Worm (Caenorhabditis elegans) whole organism, early embryonic: Measurements from ENCODE around the gene C05G5.7.

Source experiments
- B0310.2 ChIP-seq: sonication (generic microtip); optimal IDR thresholded peaks from 2 replicates; lab custom pipeline; 2016; ENCODE audit warnings: mild to moderate bottlenecking, missing genetic modification characterization, missing compliant biosample characterization
- F13C5.2 ChIP-seq: sonication (generic microtip); optimal IDR thresholded peaks from 2 replicates; lab custom pipeline; 2017; ENCODE audit warnings: mild to moderate bottlenecking, missing genetic modification characterization, inconsistent platforms, missing compliant biosample characterization
- aly-1 ChIP-seq: sonication (generic microtip); optimal IDR thresholded peaks from 2 replicates; lab custom pipeline; 2016; ENCODE audit warnings: missing genetic modification characterization, missing compliant biosample characterization
- ama-1 ChIP-seq: fragments of 150-350 bp; optimal IDR thresholded peaks from 2 replicates; lab custom pipeline; 2014
- ceh-13 ChIP-seq: fragments of 200-800 bp; sonication (Bioruptor generic); optimal IDR thresholded peaks from 2 replicates; lab custom pipeline; 2018; ENCODE audit warnings: mild to moderate bottlenecking, missing genetic modification characterization, missing compliant biosample characterization
- ceh-36 ChIP-seq: sonication (generic microtip); optimal IDR thresholded peaks from 2 replicates; lab custom pipeline; 2016; ENCODE audit warnings: missing genetic modification characterization, inconsistent platforms, missing compliant biosample characterization
- ets-7 ChIP-seq: sonication (generic microtip); optimal IDR thresholded peaks from 2 replicates; lab custom pipeline; 2016; ENCODE audit warnings: missing genotype, missing genetic modification characterization, missing compliant biosample characterization
- flt-1 ChIP-seq: fragments of 200-800 bp; sonication (Bioruptor generic); IDR thresholded peaks from 2 replicates; pipeline ENCODE4 v1.3.6; 2022; ENCODE audit warnings: missing genetic modification characterization, missing compliant biosample characterization
- hmbx-1 ChIP-seq: sonication (generic microtip); optimal IDR thresholded peaks from 2 replicates; lab custom pipeline; 2016; ENCODE audit warnings: mild to moderate bottlenecking, missing genetic modification characterization, missing compliant biosample characterization
- hmg-4 ChIP-seq: fragments of 200-800 bp; sonication (Bioruptor generic); optimal IDR thresholded peaks from 2 replicates; lab custom pipeline; 2018; ENCODE audit warnings: mild to moderate bottlenecking, missing genetic modification characterization, missing compliant biosample characterization
- hnd-1 ChIP-seq: sonication (generic microtip); optimal IDR thresholded peaks from 2 replicates; lab custom pipeline; 2016; ENCODE audit warnings: missing genetic modification characterization, missing compliant biosample characterization
- pes-1 ChIP-seq: fragments of 200-800 bp; sonication (Bioruptor generic); IDR thresholded peaks from 2 replicates; pipeline ENCODE4 v1.3.6; 2022; ENCODE audit warnings: missing genetic modification reagents, missing genetic modification characterization, missing compliant biosample characterization
- scrt-1 ChIP-seq: fragments of 200-800 bp; sonication (Bioruptor generic); IDR thresholded peaks from 2 replicates; pipeline ENCODE4 v1.3.6; 2022; ENCODE audit warnings: missing genetic modification characterization, missing compliant biosample characterization
- sea-1 ChIP-seq: fragments of 200-800 bp; sonication (Bioruptor generic); conservative IDR thresholded peaks from 2 replicates; pipeline ENCODE4 v1.3.6; 2022; ENCODE audit warnings: missing genetic modification characterization, missing compliant biosample characterization
- tbx-11 ChIP-seq: fragments of 200-800 bp; sonication (Bioruptor generic); IDR thresholded peaks from 2 replicates; pipeline ENCODE4 v1.3.6; 2022; ENCODE audit warnings: missing genetic modification characterization, missing compliant biosample characterization
- tbx-37 ChIP-seq: fragments of 200-800 bp; sonication (Bioruptor generic); conservative IDR thresholded peaks from 2 replicates; pipeline ENCODE4 v1.3.6; 2022; ENCODE audit warnings: missing genetic modification reagents, missing genetic modification characterization, missing compliant biosample characterization
- tra-4 ChIP-seq: sonication (generic microtip); optimal IDR thresholded peaks from 2 replicates; lab custom pipeline; 2017; ENCODE audit warnings: missing genetic modification characterization, missing compliant biosample characterization

Gene C05G5.7

ce11 chrX:14739466-14739865 is 4.1 kb downstream of the C05G5.7 start:
- TF ChIP-seq ets-7 (tag; lab: Kevin White, UChicago): no peak
- no peak for TF ChIP-seq aly-1 (tag; lab: Kevin White, UChicago)
- TF ChIP-seq ama-1 (lab: Kevin White, UChicago): no peak
- no peak for TF ChIP-seq sea-1 (GFP tag; lab: Robert Waterston, UW)
- TF ChIP-seq flt-1 (GFP tag; lab: Robert Waterston, UW): no peak

ce11 chrX:14737623-14738022 is 6.0 kb downstream of the C05G5.7 start:
- TF ChIP-seq sea-1 (GFP tag; lab: Robert Waterston, UW) (no peak), ama-1 (lab: Kevin White, UChicago) (no peak), tbx-37 (no peak), hmg-4 (no peak), ets-7 (tag; lab: Kevin White, UChicago) (no peak), aly-1 (tag; lab: Kevin White, UChicago) (no peak), hmbx-1 (tag; lab: Kevin White, UChicago) (no peak), F13C5.2 (tag; lab: Kevin White, UChicago) (no peak), tbx-11 (GFP tag; lab: Robert Waterston, UW) (no peak), B0310.2 (no peak), ceh-13 (GFP tag; lab: Kevin White, UChicago) (no peak), tra-4 (tag; lab: Kevin White, UChicago) (no peak), hnd-1 (tag; lab: Kevin White, UChicago) (no peak), pes-1 (no peak), ceh-36 (tag; lab: Kevin White, UChicago) (no peak), flt-1 (GFP tag; lab: Robert Waterston, UW) (no peak)

DNA sequence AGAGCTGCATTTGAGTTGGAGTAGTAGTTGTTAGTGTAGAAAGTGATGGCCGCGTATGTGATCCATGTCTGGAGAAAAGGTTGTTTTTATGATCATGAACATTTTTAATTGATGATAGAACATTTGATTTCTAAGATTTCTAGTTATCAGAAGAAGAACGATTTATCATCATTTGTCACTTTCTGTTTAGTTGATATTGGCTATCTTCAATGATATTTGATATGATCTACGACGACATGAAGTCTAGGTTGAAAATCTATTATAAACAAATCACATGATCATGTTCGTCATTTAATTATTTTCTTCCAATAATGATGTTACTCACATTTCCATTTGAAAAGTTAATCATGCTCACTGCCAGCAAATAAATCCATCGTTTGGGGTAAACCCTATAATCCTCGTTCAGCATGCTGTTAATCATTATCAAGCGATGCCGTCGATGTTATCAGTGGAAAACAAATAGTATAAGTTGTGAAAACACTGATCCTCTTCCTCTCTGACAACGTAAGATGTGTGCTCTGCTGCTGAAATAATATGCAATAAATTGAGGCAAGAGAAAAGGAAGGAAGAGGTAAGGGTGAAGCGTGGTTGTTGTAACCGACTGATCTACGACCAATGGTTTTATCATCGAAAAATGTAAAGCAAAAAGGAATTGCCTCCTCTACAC is 6.5 kb downstream of the C05G5.7 start:
- no peak for TF ChIP-seq tbx-11 (GFP tag; lab: Robert Waterston, UW)
- no peak for TF ChIP-seq ets-7 (tag; lab: Kevin White, UChicago)
- no peak for TF ChIP-seq hnd-1 (tag; lab: Kevin White, UChicago)
- no peak for TF ChIP-seq tra-4 (tag; lab: Kevin White, UChicago)
- TF ChIP-seq hmbx-1 (tag; lab: Kevin White, UChicago): no peak

DNA sequence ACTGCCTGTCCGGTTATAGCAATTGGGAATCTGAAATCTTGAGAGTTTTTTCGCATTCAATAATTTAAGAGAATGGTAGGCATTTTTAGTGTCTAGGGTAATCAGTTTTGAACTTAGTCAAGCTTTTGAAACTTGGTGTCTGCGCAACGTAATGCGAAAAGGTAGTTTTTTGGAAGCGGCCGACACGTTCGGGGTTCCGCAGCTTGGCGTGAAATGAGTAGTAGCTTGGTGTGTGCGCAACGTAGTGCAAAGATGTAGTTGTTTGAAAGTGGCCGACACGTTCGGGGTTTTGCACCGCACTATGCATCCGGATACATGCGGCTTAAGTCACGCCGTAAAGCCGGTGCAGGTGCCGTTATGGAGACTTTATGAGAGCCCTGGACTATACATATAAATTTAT is 7.4 kb downstream of the C05G5.7 start:
- TF ChIP-seq ets-7 (tag; lab: Kevin White, UChicago) (no peak), pes-1 (no peak), tbx-11 (GFP tag; lab: Robert Waterston, UW) (no peak), flt-1 (GFP tag; lab: Robert Waterston, UW) (no peak), hmbx-1 (tag; lab: Kevin White, UChicago) (no peak), tra-4 (tag; lab: Kevin White, UChicago) (no peak), scrt-1 (GFP tag; lab: Robert Waterston, UW) (no peak), ceh-13 (GFP tag; lab: Kevin White, UChicago) (no peak)

DNA sequence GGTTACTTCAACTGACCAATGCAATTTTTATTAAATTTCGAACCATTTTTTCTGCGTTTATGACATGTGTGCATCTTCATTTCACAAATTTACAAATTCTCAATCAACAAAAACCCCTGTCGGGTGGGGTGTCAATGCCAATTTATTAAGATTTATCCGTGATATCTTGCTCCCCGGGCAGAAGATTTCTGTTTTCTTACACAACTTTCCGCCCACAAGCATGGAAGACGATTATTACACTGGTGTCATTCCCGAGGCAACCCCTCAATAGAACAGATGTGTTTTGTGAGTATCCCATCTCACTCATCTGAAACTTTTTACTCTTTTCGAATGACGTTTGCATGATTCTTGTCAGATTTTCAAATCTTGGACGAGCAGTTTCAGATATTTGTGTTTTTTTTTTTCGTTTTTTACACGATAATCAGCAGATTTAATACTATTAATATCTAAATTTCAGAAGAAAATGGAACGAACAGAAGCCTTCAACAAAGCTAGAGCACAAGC is 11.7 kb downstream of the C05G5.7 start, which contains the start of gene F33C8.4:
TSS of gene F33C8.4 (plus strand) at position 454 of the 504 bp plus-strand sequence.
- TF ChIP-seq aly-1 (tag; lab: Kevin White, UChicago) (no peak), ama-1 (lab: Kevin White, UChicago) (no peak), hmbx-1 (tag; lab: Kevin White, UChicago) (no peak), sea-1 (GFP tag; lab: Robert Waterston, UW) (no peak), ets-7 (tag; lab: Kevin White, UChicago) (no peak), ceh-36 (tag; lab: Kevin White, UChicago) (no peak), B0310.2 (no peak)

DNA sequence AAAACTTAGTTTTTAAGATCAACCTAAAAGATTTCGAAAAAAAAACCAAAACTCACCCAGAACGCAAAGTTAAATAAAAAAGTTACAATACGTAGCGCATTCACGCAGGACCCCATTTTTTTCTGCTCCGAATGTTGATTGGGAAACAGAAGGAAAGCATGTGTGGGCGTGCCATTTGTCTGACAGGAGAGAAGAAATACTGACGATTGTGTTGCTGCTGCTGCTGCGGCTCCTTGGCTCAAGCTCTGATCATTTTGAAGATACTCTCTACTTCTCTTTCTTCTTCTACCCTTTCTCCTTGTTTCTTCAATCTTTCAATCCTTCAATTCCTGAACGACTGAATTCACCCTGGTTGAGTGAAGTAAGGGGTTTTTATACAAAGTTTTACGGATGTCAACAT is 14.3 kb downstream of the C05G5.7 start, which contains the start of gene tsp-8:
TSS of gene tsp-8 (minus strand) at position 185 of the 400 bp plus-strand sequence.
- TF ChIP-seq F13C5.2 (tag; lab: Kevin White, UChicago): no peak
- TF ChIP-seq B0310.2: no peak
- TF ChIP-seq hmg-4: no peak
- TF ChIP-seq ceh-13 (GFP tag; lab: Kevin White, UChicago): no peak
- TF ChIP-seq aly-1 (tag; lab: Kevin White, UChicago): no peak
- TF ChIP-seq tra-4 (tag; lab: Kevin White, UChicago): no peak
- no peak for TF ChIP-seq hnd-1 (tag; lab: Kevin White, UChicago)
- no peak for TF ChIP-seq ceh-36 (tag; lab: Kevin White, UChicago)
- TF ChIP-seq pes-1: no peak
- TF ChIP-seq tbx-11 (GFP tag; lab: Robert Waterston, UW): no peak
- no peak for TF ChIP-seq ama-1 (lab: Kevin White, UChicago)
- no peak for TF ChIP-seq flt-1 (GFP tag; lab: Robert Waterston, UW)
- no peak for TF ChIP-seq hmbx-1 (tag; lab: Kevin White, UChicago)
- no peak for TF ChIP-seq tbx-37
- TF ChIP-seq ets-7 (tag; lab: Kevin White, UChicago): no peak

- TF ChIP-seq hmbx-1 (tag; lab: Kevin White, UChicago): no peak
- no peak for TF ChIP-seq hmg-4
- no peak for TF ChIP-seq B0310.2
- no peak for TF ChIP-seq ceh-13 (GFP tag; lab: Kevin White, UChicago)
- TF ChIP-seq F13C5.2 (tag; lab: Kevin White, UChicago): no peak
- TF ChIP-seq tbx-11 (GFP tag; lab: Robert Waterston, UW): no peak
- TF ChIP-seq aly-1 (tag; lab: Kevin White, UChicago): no peak
- no peak for TF ChIP-seq ets-7 (tag; lab: Kevin White, UChicago)
- TF ChIP-seq scrt-1 (GFP tag; lab: Robert Waterston, UW): no peak
- no peak for TF ChIP-seq pes-1
- TF ChIP-seq hnd-1 (tag; lab: Kevin White, UChicago): no peak
- no peak for TF ChIP-seq tra-4 (tag; lab: Kevin White, UChicago)
These were observed 18.6 kb downstream of the C05G5.7 start for ce11 chrX:14724935-14725334.
